Worm (Caenorhabditis elegans): ENCODE data around the gene nhr-272.
A peak's percentile ranks its signal among the peaks of the same experiment; 100 is the strongest.

nhr-272 gene

DNA sequence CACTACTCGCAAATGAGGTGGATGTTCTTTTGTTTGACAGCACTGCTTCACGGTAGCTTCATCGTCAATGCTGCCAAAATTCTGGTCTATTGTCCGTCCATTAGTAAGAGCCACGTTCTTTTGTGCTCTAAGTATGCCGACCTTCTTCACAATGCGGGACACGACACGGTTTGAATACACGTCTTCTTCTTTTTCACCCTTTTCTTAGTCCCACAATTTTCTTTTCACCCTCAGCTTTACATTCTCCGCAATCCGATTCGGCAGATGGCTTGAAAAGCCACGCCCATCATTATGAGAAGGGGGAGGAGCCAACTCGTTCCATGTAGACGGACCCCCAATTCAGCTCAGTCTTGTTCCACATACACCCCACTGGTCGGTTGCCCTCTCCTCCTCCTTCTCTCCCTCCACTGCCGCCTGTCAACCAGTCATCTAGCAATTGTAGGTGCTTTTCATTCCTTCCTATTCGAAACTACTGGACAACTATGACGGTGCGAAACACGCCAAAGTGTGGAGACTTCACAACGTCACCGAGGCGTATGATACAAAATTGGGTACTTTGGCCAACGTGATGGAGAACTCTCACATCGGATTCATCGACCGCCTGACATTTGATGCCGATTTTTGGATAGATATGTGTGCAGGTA, 12.8 kb downstream of the nhr-272 start (continued):
- TF ChIP-seq eyg-1 (tag; optimal IDR thresholded peaks at IDR 0.05): no peak
- TF ChIP-seq nhr-11 (tag; optimal IDR thresholded peaks at IDR 0.05): no peak
- peak; percentile 1 for TF ChIP-seq pat-9 (tag; optimal IDR thresholded peaks at IDR 0.05)
- no peak for TF ChIP-seq hlh-8 (tag; optimal IDR thresholded peaks at IDR 0.05)
- TF ChIP-seq T23F11.4 (GFP tag; optimal IDR thresholded peaks at IDR 0.05): no peak
- no peak for TF ChIP-seq madf-2 (tag; optimal IDR thresholded peaks at IDR 0.05)
- TF ChIP-seq ref-2 (tag; optimal IDR thresholded peaks at IDR 0.05): peak; percentile 55
- TF ChIP-seq sox-4 (tag; optimal IDR thresholded peaks at IDR 0.05): peak; percentile 55
- peak; percentile 69 for TF ChIP-seq hlh-6 (tag; optimal IDR thresholded peaks at IDR 0.05)
- TF ChIP-seq lin-11 (tag; optimal IDR thresholded peaks at IDR 0.05): no peak
- no peak for TF ChIP-seq zip-5 (tag; optimal IDR thresholded peaks at IDR 0.05)
- peak; percentile 1 for TF ChIP-seq K09A11.1 (tag; optimal IDR thresholded peaks at IDR 0.05; ENCODE audit: insufficient read depth)
- TF ChIP-seq pha-4 (tag; optimal IDR thresholded peaks at IDR 0.05): no peak
- no peak for TF ChIP-seq ceh-24 (tag; optimal IDR thresholded peaks at IDR 0.05)
- TF ChIP-seq pha-2 (tag; optimal IDR thresholded peaks at IDR 0.05): no peak
- TF ChIP-seq fax-1 (tag; optimal IDR thresholded peaks at IDR 0.05): no peak
- no peak for TF ChIP-seq mec-3 (tag; optimal IDR thresholded peaks at IDR 0.05; ENCODE audit: borderline replicate concordance)
- TF ChIP-seq ama-1 (optimal IDR thresholded peaks at IDR 0.05): peak; percentile 96
- peak; percentile 43 for TF ChIP-seq C08G9.2 (tag; optimal IDR thresholded peaks at IDR 0.05)
- peak; percentile 56 for TF ChIP-seq nfya-1 (tag; optimal IDR thresholded peaks at IDR 0.05)
- TF ChIP-seq gmeb-2 (tag; optimal IDR thresholded peaks at IDR 0.05): no peak
- peak; percentile 24 for TF ChIP-seq ceh-2 (tag; optimal IDR thresholded peaks at IDR 0.05)
- no peak for TF ChIP-seq ceh-22 (tag; optimal IDR thresholded peaks at IDR 0.05)
- peak; percentile 29 for TF ChIP-seq che-1 (tag; optimal IDR thresholded peaks at IDR 0.05)
- no peak for TF ChIP-seq lim-6 (tag; optimal IDR thresholded peaks at IDR 0.05)
- no peak for TF ChIP-seq ztf-16 (tag; optimal IDR thresholded peaks at IDR 0.05)
- no peak for TF ChIP-seq unc-86 (tag; optimal IDR thresholded peaks at IDR 0.05)
- TF ChIP-seq Y22D7AL.16 (tag; optimal IDR thresholded peaks at IDR 0.05): no peak
- TF ChIP-seq ceh-31 (tag; optimal IDR thresholded peaks at IDR 0.05): peak; percentile 81
- peak; percentile 11 for TF ChIP-seq ahr-1 (tag; optimal IDR thresholded peaks at IDR 0.05)
- TF ChIP-seq pag-3 (tag; optimal IDR thresholded peaks at IDR 0.05; ENCODE audit: borderline replicate concordance): peak; percentile 7
- no peak for TF ChIP-seq pros-1 (tag; optimal IDR thresholded peaks at IDR 0.05)
- no peak for TF ChIP-seq hlh-13 (GFP tag; optimal IDR thresholded peaks at IDR 0.05)
- no peak for TF ChIP-seq hlh-15 (tag; optimal IDR thresholded peaks at IDR 0.05)
- TF ChIP-seq K02D7.2 (tag; optimal IDR thresholded peaks at IDR 0.05): no peak
- no peak for TF ChIP-seq syd-9 (tag; optimal IDR thresholded peaks at IDR 0.05)
- peak; percentile 46 for TF ChIP-seq ceh-48 (tag; optimal IDR thresholded peaks at IDR 0.05)
- TF ChIP-seq pqm-1 (tag; optimal IDR thresholded peaks at IDR 0.05): no peak
- TF ChIP-seq unc-55 (GFP tag; optimal IDR thresholded peaks at IDR 0.05): no peak
- TF ChIP-seq odd-2 (tag; optimal IDR thresholded peaks at IDR 0.05): no peak
- TF ChIP-seq ceh-18 (tag; optimal IDR thresholded peaks at IDR 0.05): peak; percentile 6

DNA sequence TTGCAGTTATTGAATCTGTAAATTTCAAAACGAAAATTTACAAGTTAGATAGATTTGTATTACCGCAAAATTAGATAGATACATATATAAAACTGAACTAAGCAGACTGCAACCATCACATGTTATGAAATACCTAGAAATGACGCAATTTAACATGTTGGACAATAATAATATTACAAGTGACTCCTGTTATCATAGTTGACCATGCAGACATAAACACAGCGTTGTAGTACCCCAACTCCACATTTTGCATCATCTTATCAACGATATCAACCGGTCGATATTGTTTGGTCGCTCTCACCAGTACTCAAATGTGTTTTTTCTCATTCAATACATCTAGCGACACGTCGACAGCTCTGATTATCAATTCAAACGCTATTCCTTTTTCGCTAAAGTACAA, 13.3 kb downstream of the nhr-272 start, which contains the start of gene ugt-50:
TSS of gene ugt-50 (plus strand) at position 268 of the 400 bp plus-strand sequence.
- TF ChIP-seq tbx-2 (tag; optimal IDR thresholded peaks at IDR 0.05) (no peak), ahr-1 (tag; optimal IDR thresholded peaks at IDR 0.05) (no peak), elt-2 (tag; optimal IDR thresholded peaks at IDR 0.05) (peak; percentile 82)

Data from whole organism, late embryonic.